Worm (Caenorhabditis elegans): ENCODE data around the gene srg-26.

ce11 chrV:5324566-5324965, 6.5 kb upstream of the srg-26 start, which contains the start of gene ceh-33:
- TF ChIP-seq zag-1 (tag; optimal IDR thresholded peaks at IDR 0.05), result no peak
- no peak for TF ChIP-seq nhr-25 (tag; optimal IDR thresholded peaks at IDR 0.05)
- no peak for TF ChIP-seq ama-1 (optimal IDR thresholded peaks at IDR 0.05)
- no peak for TF ChIP-seq egl-27 (tag; optimal IDR thresholded peaks at IDR 0.05)
- no peak for TF ChIP-seq nhr-237 (tag; optimal IDR thresholded peaks at IDR 0.05)
- no peak for TF ChIP-seq lin-15B (tag; optimal IDR thresholded peaks at IDR 0.05)
- no peak for TF ChIP-seq unc-62 (GFP tag; optimal IDR thresholded peaks at IDR 0.05)
- no peak for TF ChIP-seq pha-4 (tag; optimal IDR thresholded peaks at IDR 0.05)
- no peak for TF ChIP-seq nhr-76 (tag; optimal IDR thresholded peaks at IDR 0.05)
- no peak for TF ChIP-seq aly-2 (tag; optimal IDR thresholded peaks at IDR 0.05)
- TF ChIP-seq mdl-1 (tag; optimal IDR thresholded peaks at IDR 0.05), result no peak
- TF ChIP-seq pqm-1 (tag; optimal IDR thresholded peaks at IDR 0.05), result no peak
- TF ChIP-seq lsy-12 (tag; optimal IDR thresholded peaks at IDR 0.05), result no peak
- TF ChIP-seq nhr-28 (tag; optimal IDR thresholded peaks at IDR 0.05), result no peak
